Worm (Caenorhabditis elegans) whole organism, late embryonic: ENCODE measurements around the gene R10F2.4.

ENCODE experiments used
- C08G9.2 ChIP-seq: sonication (generic microtip); optimal IDR thresholded peaks from 2 replicates; lab custom pipeline; 2016; ENCODE audit warnings: mild to moderate bottlenecking, missing genetic modification characterization, moderate library complexity, missing compliant biosample characterization
- K09A11.1 ChIP-seq: sonication (generic microtip); optimal IDR thresholded peaks from 2 replicates; lab custom pipeline; 2017; ENCODE audit warnings: antibody characterized with exemption, mild to moderate bottlenecking, missing genetic modification characterization, missing compliant biosample characterization; ENCODE audit not compliant: insufficient read depth
- T23F11.4 ChIP-seq: fragments of 200-800 bp; sonication (Bioruptor generic); optimal IDR thresholded peaks from 2 replicates; lab custom pipeline; 2018; ENCODE audit warnings: mild to moderate bottlenecking, missing genetic modification characterization, missing compliant biosample characterization
- Y22D7AL.16 ChIP-seq: sonication (generic microtip); optimal IDR thresholded peaks from 2 replicates; lab custom pipeline; 2016; ENCODE audit warnings: missing genetic modification characterization, missing compliant biosample characterization
- ama-1 ChIP-seq: fragments of 150-350 bp; optimal IDR thresholded peaks from 2 replicates; lab custom pipeline; 2014
- ceh-14 ChIP-seq: sonication (generic microtip); optimal IDR thresholded peaks from 2 replicates; lab custom pipeline; 2016; ENCODE audit warnings: missing genotype, missing genetic modification characterization, missing compliant biosample characterization
- ceh-18 ChIP-seq: sonication (generic microtip); optimal IDR thresholded peaks from 2 replicates; lab custom pipeline; 2016; ENCODE audit warnings: missing genetic modification characterization, missing compliant biosample characterization
- ceh-31 ChIP-seq: sonication (generic microtip); optimal IDR thresholded peaks from 2 replicates; lab custom pipeline; 2016; ENCODE audit warnings: missing genetic modification characterization, missing compliant biosample characterization
- ceh-34 ChIP-seq: sonication (generic microtip); optimal IDR thresholded peaks from 2 replicates; lab custom pipeline; 2016; ENCODE audit warnings: mild to moderate bottlenecking, missing genetic modification characterization, missing compliant biosample characterization
- ceh-45 ChIP-seq: fragments of 200-800 bp; sonication (Bioruptor generic); IDR thresholded peaks from 2 replicates; pipeline ENCODE4 v1.3.6; 2022; ENCODE audit warnings: missing genetic modification reagents, missing genetic modification characterization, missing compliant biosample characterization
- che-1 ChIP-seq: sonication (generic microtip); optimal IDR thresholded peaks from 2 replicates; lab custom pipeline; 2016; ENCODE audit warnings: mild to moderate bottlenecking, missing genetic modification characterization, missing compliant biosample characterization
- dmd-4 ChIP-seq: sonication (generic microtip); optimal IDR thresholded peaks from 2 replicates; lab custom pipeline; 2016; ENCODE audit warnings: borderline replicate concordance, missing genetic modification characterization, missing compliant biosample characterization
- elt-2 ChIP-seq: sonication (generic microtip); optimal IDR thresholded peaks from 2 replicates; lab custom pipeline; 2016; ENCODE audit warnings: missing genetic modification reagents, missing genetic modification characterization, missing compliant biosample characterization
- fkh-6 ChIP-seq: sonication (generic microtip); optimal IDR thresholded peaks from 2 replicates; lab custom pipeline; 2016; ENCODE audit warnings: missing genetic modification characterization, missing compliant biosample characterization
- gmeb-2 ChIP-seq: sonication (generic microtip); optimal IDR thresholded peaks from 2 replicates; lab custom pipeline; 2016; ENCODE audit warnings: missing genetic modification characterization, inconsistent platforms, missing compliant biosample characterization
- hlh-15 ChIP-seq: sonication (generic microtip); optimal IDR thresholded peaks from 2 replicates; lab custom pipeline; 2016; ENCODE audit warnings: missing genetic modification characterization, missing compliant biosample characterization
- hlh-30 ChIP-seq: sonication (generic microtip); optimal IDR thresholded peaks from 2 replicates; lab custom pipeline; 2017; ENCODE audit warnings: antibody characterized with exemption, missing genetic modification characterization, missing compliant biosample characterization; ENCODE audit not compliant: insufficient read depth
- hlh-6 ChIP-seq: sonication (generic microtip); optimal IDR thresholded peaks from 2 replicates; lab custom pipeline; 2016; ENCODE audit warnings: missing genotype, missing genetic modification characterization, missing compliant biosample characterization
- hlh-8 ChIP-seq: sonication (generic microtip); optimal IDR thresholded peaks from 2 replicates; lab custom pipeline; 2016; ENCODE audit warnings: missing genotype, missing genetic modification characterization, missing compliant biosample characterization
- madf-2 ChIP-seq: sonication (generic microtip); optimal IDR thresholded peaks from 2 replicates; lab custom pipeline; 2017; ENCODE audit warnings: missing genetic modification characterization, missing compliant biosample characterization
- mec-3 ChIP-seq: sonication (generic microtip); optimal IDR thresholded peaks from 2 replicates; lab custom pipeline; 2016; ENCODE audit warnings: borderline replicate concordance, missing genetic modification characterization, missing compliant biosample characterization
- nhr-232 ChIP-seq: sonication (generic microtip); optimal IDR thresholded peaks from 2 replicates; lab custom pipeline; 2016; ENCODE audit warnings: missing genetic modification characterization, missing compliant biosample characterization
- npax-4 ChIP-seq: sonication (generic microtip); optimal IDR thresholded peaks from 2 replicates; lab custom pipeline; 2016; ENCODE audit warnings: missing genetic modification characterization, missing compliant biosample characterization
- odd-2 ChIP-seq: sonication (generic microtip); optimal IDR thresholded peaks from 2 replicates; lab custom pipeline; 2017; ENCODE audit warnings: antibody characterized with exemption, mild to moderate bottlenecking, missing genetic modification characterization, missing compliant biosample characterization
- pat-9 ChIP-seq: fragments of 200-800 bp; sonication (Bioruptor generic); optimal IDR thresholded peaks from 2 replicates; lab custom pipeline; 2018; ENCODE audit warnings: mild to moderate bottlenecking, missing genetic modification characterization, moderate library complexity, missing compliant biosample characterization
- pros-1 ChIP-seq: fragments of 150-350 bp; optimal IDR thresholded peaks from 2 replicates; lab custom pipeline; 2014; ENCODE audit warnings: missing biosample characterization, missing genetic modification reagents, missing genetic modification characterization
- ref-2 ChIP-seq: sonication (generic microtip); optimal IDR thresholded peaks from 2 replicates; lab custom pipeline; 2016; ENCODE audit warnings: missing genetic modification characterization, missing compliant biosample characterization
- sox-2 ChIP-seq: fragments of 200-800 bp; sonication (Bioruptor generic); IDR thresholded peaks from 2 replicates; pipeline ENCODE4 v1.3.6; 2022; ENCODE audit warnings: missing genetic modification reagents, missing genetic modification characterization, missing compliant biosample characterization
- syd-9 ChIP-seq: sonication (generic microtip); optimal IDR thresholded peaks from 2 replicates; lab custom pipeline; 2016; ENCODE audit warnings: mild to moderate bottlenecking, missing genetic modification characterization, moderate library complexity, missing compliant biosample characterization
- ttx-3 ChIP-seq: sonication (generic microtip); optimal IDR thresholded peaks from 2 replicates; lab custom pipeline; 2016; ENCODE audit warnings: missing genetic modification reagents, missing genetic modification characterization, missing compliant biosample characterization
- unc-3 ChIP-seq, 2 experiments: fragments of 200-800 bp in 1 of 2; sonication (Bioruptor generic) in 1 of 2; sonication (generic microtip) in 1 of 2; conservative IDR thresholded peaks in 1 of 2; optimal IDR thresholded peaks in 1 of 2; 2 replicates each; pipeline versions ENCODE4 v1.3.6 to Lab custom; 2016 to 2022; ENCODE audit warnings: missing compliant biosample characterization in 2 of 2, missing genetic modification characterization in 2 of 2, missing genetic modification reagents in 1 of 2
- unc-42 ChIP-seq: sonication (generic microtip); optimal IDR thresholded peaks from 2 replicates; lab custom pipeline; 2016; ENCODE audit warnings: missing genotype, missing genetic modification characterization, missing compliant biosample characterization
- unc-55 ChIP-seq: sonication (generic microtip); optimal IDR thresholded peaks from 2 replicates; lab custom pipeline; 2017; ENCODE audit warnings: missing biosample characterization, missing genetic modification reagents, missing genetic modification characterization
- unc-86 ChIP-seq: sonication (generic microtip); optimal IDR thresholded peaks from 2 replicates; lab custom pipeline; 2016; ENCODE audit warnings: missing genetic modification characterization, missing compliant biosample characterization

The R10F2.4 gene

ce11 chrIII:2912916-2913315 lies 10.0 kb downstream of the R10F2.4 start:
- TF ChIP-seq ref-2: no peak

- no peak for TF ChIP-seq madf-2
- no peak for TF ChIP-seq npax-4
- no peak for TF ChIP-seq C08G9.2 (tag; lab: Kevin White, UChicago)
- no peak for TF ChIP-seq ceh-31 (tag; lab: Kevin White, UChicago)
- TF ChIP-seq fkh-6: no peak
- TF ChIP-seq che-1 (tag; lab: Kevin White, UChicago): no peak
- TF ChIP-seq ceh-18 (tag; lab: Kevin White, UChicago): no peak
- TF ChIP-seq ceh-14 (tag; lab: Kevin White, UChicago): no peak
- TF ChIP-seq ceh-34 (tag; lab: Kevin White, UChicago): no peak
- no peak for TF ChIP-seq Y22D7AL.16 (tag; lab: Kevin White, UChicago)
- no peak for TF ChIP-seq gmeb-2 (tag; lab: Kevin White, UChicago)
- no peak for TF ChIP-seq mec-3 (tag; lab: Kevin White, UChicago)
- TF ChIP-seq pat-9 (tag; lab: Kevin White, UChicago): no peak
- no peak for TF ChIP-seq hlh-15 (tag; lab: Kevin White, UChicago)
- TF ChIP-seq ttx-3 (tag; lab: Kevin White, UChicago): no peak
- no peak for TF ChIP-seq odd-2 (tag; lab: Kevin White, UChicago)
- TF ChIP-seq K09A11.1 (tag; lab: Kevin White, UChicago): no peak
- no peak for TF ChIP-seq hlh-30
- no peak for TF ChIP-seq T23F11.4 (GFP tag; lab: Kevin White, UChicago)
These were observed 12.3 kb downstream of the R10F2.4 start, which contains the start of gene cdh-1 for ce11 chrIII:2910606-2911005. Gene cdh-1, plus strand, starts transcription at chrIII:2910906.

ce11 chrIII:2908859-2909258 lies 14.1 kb downstream of the R10F2.4 start:
- no peak for TF ChIP-seq C08G9.2 (tag; lab: Kevin White, UChicago)
- TF ChIP-seq hlh-8 (tag; lab: Kevin White, UChicago): no peak
- TF ChIP-seq unc-3 (GFP tag; conservative IDR thresholded peaks at IDR 0.05; lab: Robert Waterston, UW): no peak
- no peak for TF ChIP-seq unc-3 (tag; optimal IDR thresholded peaks at IDR 0.05; lab: Kevin White, UChicago)
- peak; percentile 53 for TF ChIP-seq unc-55 (GFP tag; lab: Kevin White, UChicago)
- TF ChIP-seq, all 69 proteins: peak for 1

ce11 chrIII:2907819-2908218 lies 15.1 kb downstream of the R10F2.4 start:
- TF ChIP-seq ama-1 (no peak), unc-42 (peak; percentile 60)

- TF ChIP-seq pros-1 (tag; lab: Kevin White, UChicago) (no peak), nhr-232 (tag; lab: Kevin White, UChicago) (no peak), hlh-8 (tag; lab: Kevin White, UChicago) (no peak), dmd-4 (tag; lab: Kevin White, UChicago) (no peak), ceh-14 (tag; lab: Kevin White, UChicago) (no peak), che-1 (tag; lab: Kevin White, UChicago) (no peak), unc-86 (tag; lab: Kevin White, UChicago) (no peak), hlh-15 (tag; lab: Kevin White, UChicago) (no peak), unc-3 (GFP tag; conservative IDR thresholded peaks at IDR 0.05; lab: Robert Waterston, UW) (no peak), unc-3 (tag; optimal IDR thresholded peaks at IDR 0.05; lab: Kevin White, UChicago) (no peak), sox-2 (GFP tag; lab: Robert Waterston, UW) (no peak), madf-2 (no peak), hlh-6 (tag; lab: Kevin White, UChicago) (no peak)
These were observed 18.7 kb downstream of the R10F2.4 start for ce11 chrIII:2904164-2904563.

ce11 chrIII:2901117-2901516 lies 21.8 kb downstream of the R10F2.4 start, which contains the start of gene idpa-1:
Gene idpa-1, minus strand, starts transcription at chrIII:2901217.
- no peak for TF ChIP-seq ceh-45
- TF ChIP-seq elt-2 (tag; lab: Kevin White, UChicago): no peak
- TF ChIP-seq unc-55 (GFP tag; lab: Kevin White, UChicago): peak; percentile 8
- TF ChIP-seq syd-9 (tag; lab: Kevin White, UChicago): no peak
- TF ChIP-seq nhr-232 (tag; lab: Kevin White, UChicago): no peak
